Worm (Caenorhabditis elegans): ENCODE measurements around the gene R07B1.7.

The R07B1.7 gene

DNA sequence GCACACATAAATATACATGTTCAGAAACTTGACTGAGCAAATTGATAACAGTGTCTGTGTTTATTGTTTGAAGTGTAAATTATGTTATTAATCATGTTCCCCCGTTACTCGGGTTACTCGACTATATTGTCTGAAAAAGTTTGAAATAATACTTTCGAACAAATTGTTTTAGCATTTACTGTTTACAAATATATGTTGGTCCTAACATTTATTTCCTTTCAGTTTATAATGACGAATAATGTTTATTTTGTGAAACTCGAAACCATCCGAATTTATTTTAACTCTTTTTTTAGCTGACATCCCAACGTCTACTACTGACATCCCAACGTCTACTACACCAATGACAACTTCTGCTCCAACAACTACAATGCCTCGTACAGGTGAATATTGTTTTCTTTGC, at the start of gene R07B1.7:
R07B1.7 (plus strand) TSS at position 301 of the 400 bp plus-strand sequence.
- TF ChIP-seq ceh-43 (GFP tag; optimal IDR thresholded peaks at IDR 0.05): no peak
- no peak for TF ChIP-seq ces-1 (GFP tag; optimal IDR thresholded peaks at IDR 0.05)
- no peak for TF ChIP-seq unc-62 (GFP tag; optimal IDR thresholded peaks at IDR 0.05)
- no peak for TF ChIP-seq lin-32 (GFP tag; optimal IDR thresholded peaks at IDR 0.05)
- no peak for TF ChIP-seq cnd-1 (tag; optimal IDR thresholded peaks at IDR 0.05)
- TF ChIP-seq flh-1 (GFP tag; optimal IDR thresholded peaks at IDR 0.05): no peak
- no peak for TF ChIP-seq snpc-4 (tag; optimal IDR thresholded peaks at IDR 0.05)
- no peak for TF ChIP-seq mab-5 (tag; optimal IDR thresholded peaks at IDR 0.05)
- TF ChIP-seq lin-13 (tag; optimal IDR thresholded peaks at IDR 0.05): no peak
- no peak for TF ChIP-seq nhr-76 (tag; optimal IDR thresholded peaks at IDR 0.05)
- no peak for TF ChIP-seq ztf-11 (tag; optimal IDR thresholded peaks at IDR 0.05)
- TF ChIP-seq ham-2 (GFP tag; optimal IDR thresholded peaks at IDR 0.05): no peak
- TF ChIP-seq nhr-2 (tag; optimal IDR thresholded peaks at IDR 0.05): no peak
- no peak for TF ChIP-seq unc-120 (tag; optimal IDR thresholded peaks at IDR 0.05; ENCODE audit: poor library complexity, severe bottlenecking)
- no peak for TF ChIP-seq hlh-1 (tag; optimal IDR thresholded peaks at IDR 0.05)
- no peak for TF ChIP-seq M03D4.4 (tag; optimal IDR thresholded peaks at IDR 0.05)
- no peak for TF ChIP-seq ceh-83 (GFP tag; optimal IDR thresholded peaks at IDR 0.05)
- no peak for TF ChIP-seq nhr-28 (tag; optimal IDR thresholded peaks at IDR 0.05)

DNA sequence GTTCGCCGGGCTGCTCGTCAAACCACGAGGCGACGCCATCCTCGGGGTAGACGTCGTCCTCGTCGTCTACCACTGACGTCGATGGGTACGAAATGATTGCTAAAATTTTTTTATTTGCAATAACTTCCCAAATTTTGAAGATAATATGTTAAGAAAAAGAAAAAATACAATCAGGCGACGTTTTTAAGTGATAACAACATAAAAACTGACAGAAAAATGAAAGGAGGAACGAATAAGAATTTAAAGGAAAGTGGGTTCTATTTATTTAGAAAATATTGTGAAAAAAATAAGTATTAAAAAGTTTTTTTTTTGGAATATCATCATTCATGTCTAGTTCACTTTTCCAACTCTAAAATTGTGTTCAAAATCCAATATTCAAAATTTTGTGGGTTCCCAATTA, 46.7 kb upstream of the R07B1.7 start, which contains the start of gene dpy-22:
dpy-22 (minus strand) TSS at position 101 of the 400 bp plus-strand sequence.
- TF ChIP-seq lsy-2 (tag; optimal IDR thresholded peaks at IDR 0.05) (no peak), pha-4 (tag; optimal IDR thresholded peaks at IDR 0.05) (no peak), zip-8 (tag; optimal IDR thresholded peaks at IDR 0.05) (no peak), cnd-1 (tag; optimal IDR thresholded peaks at IDR 0.05) (no peak), mep-1 (tag; optimal IDR thresholded peaks at IDR 0.05) (no peak), elt-3 (tag; optimal IDR thresholded peaks at IDR 0.05) (no peak), sptf-1 (tag; optimal IDR thresholded peaks at IDR 0.05) (no peak), sem-2 (GFP tag; optimal IDR thresholded peaks at IDR 0.05) (no peak), mab-5 (tag; optimal IDR thresholded peaks at IDR 0.05) (no peak), ztf-11 (tag; optimal IDR thresholded peaks at IDR 0.05) (no peak), nhr-237 (tag; optimal IDR thresholded peaks at IDR 0.05) (no peak), M03D4.4 (tag; optimal IDR thresholded peaks at IDR 0.05) (no peak), lin-32 (GFP tag; optimal IDR thresholded peaks at IDR 0.05) (no peak), ceh-43 (GFP tag; optimal IDR thresholded peaks at IDR 0.05) (no peak), mls-2 (tag; optimal IDR thresholded peaks at IDR 0.05) (no peak), nhr-28 (tag; optimal IDR thresholded peaks at IDR 0.05) (no peak), nhr-2 (tag; optimal IDR thresholded peaks at IDR 0.05) (no peak)

ce11 chrX:9822606-9823264, 46.2 kb upstream of the R07B1.7 start:
- peak; percentile 45 for TF ChIP-seq sptf-1 (tag; optimal IDR thresholded peaks at IDR 0.05)
- TF ChIP-seq nhr-2 (tag; optimal IDR thresholded peaks at IDR 0.05): peak; percentile 6
- no peak for TF ChIP-seq ces-1 (GFP tag; optimal IDR thresholded peaks at IDR 0.05)
- TF ChIP-seq hlh-1 (tag; optimal IDR thresholded peaks at IDR 0.05): peak; percentile 25
- TF ChIP-seq unc-120 (tag; optimal IDR thresholded peaks at IDR 0.05; ENCODE audit: poor library complexity, severe bottlenecking): peak; percentile 63
- TF ChIP-seq ham-2 (GFP tag; optimal IDR thresholded peaks at IDR 0.05): peak; percentile 62
- TF ChIP-seq lin-13 (tag; optimal IDR thresholded peaks at IDR 0.05): peak; percentile 30
- TF ChIP-seq nhr-12 (tag; optimal IDR thresholded peaks at IDR 0.05): no peak
- TF ChIP-seq unc-62 (GFP tag; optimal IDR thresholded peaks at IDR 0.05): no peak
- peak; percentile 51 for TF ChIP-seq mls-2 (tag; optimal IDR thresholded peaks at IDR 0.05)
- no peak for TF ChIP-seq unc-39 (tag; optimal IDR thresholded peaks at IDR 0.05)
- no peak for TF ChIP-seq ceh-43 (GFP tag; optimal IDR thresholded peaks at IDR 0.05)
- no peak for TF ChIP-seq flh-1 (GFP tag; optimal IDR thresholded peaks at IDR 0.05)
- TF ChIP-seq pha-4 (tag; optimal IDR thresholded peaks at IDR 0.05): peak; percentile 73

DNA sequence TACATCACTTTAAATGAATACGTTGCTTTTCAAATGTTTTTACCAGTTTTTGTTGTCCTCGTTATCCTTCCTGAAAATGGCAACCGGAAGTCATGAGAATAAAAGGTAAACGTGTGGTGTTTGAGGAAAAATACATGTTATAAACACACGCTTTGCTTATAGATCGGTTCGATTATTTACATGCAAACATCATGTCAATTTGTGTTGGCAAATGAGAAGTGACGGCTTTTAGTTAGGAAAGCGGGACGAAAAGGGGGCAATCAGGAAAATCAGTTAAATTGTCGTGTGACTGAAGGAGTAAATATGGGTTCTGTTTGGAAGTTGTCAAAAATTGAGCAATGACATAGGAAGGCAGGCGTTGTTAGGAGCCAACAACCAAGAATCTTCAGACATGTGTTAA, 37.7 kb upstream of the R07B1.7 start, which contains the start of gene rrc-1:
rrc-1 (minus strand) TSS at position 74 of the 400 bp plus-strand sequence.
- TF ChIP-seq nhr-2 (tag; optimal IDR thresholded peaks at IDR 0.05): no peak
- no peak for TF ChIP-seq tbx-8 (GFP tag; optimal IDR thresholded peaks at IDR 0.05)
- no peak for TF ChIP-seq blmp-1 (tag; optimal IDR thresholded peaks at IDR 0.05)
- TF ChIP-seq nhr-76 (tag; optimal IDR thresholded peaks at IDR 0.05): no peak
- TF ChIP-seq sem-2 (GFP tag; optimal IDR thresholded peaks at IDR 0.05): no peak
- TF ChIP-seq elt-1 (tag; optimal IDR thresholded peaks at IDR 0.05; ENCODE audit: borderline replicate concordance, insufficient read depth): no peak
- TF ChIP-seq drap-1 (GFP tag; optimal IDR thresholded peaks at IDR 0.05): no peak
- no peak for TF ChIP-seq zip-8 (tag; optimal IDR thresholded peaks at IDR 0.05)
- no peak for TF ChIP-seq snpc-4 (tag; optimal IDR thresholded peaks at IDR 0.05)
- no peak for TF ChIP-seq mab-5 (tag; optimal IDR thresholded peaks at IDR 0.05)
- no peak for TF ChIP-seq hlh-1 (tag; optimal IDR thresholded peaks at IDR 0.05)
- TF ChIP-seq unc-62 (GFP tag; optimal IDR thresholded peaks at IDR 0.05): no peak
- TF ChIP-seq ham-2 (GFP tag; optimal IDR thresholded peaks at IDR 0.05): no peak
- TF ChIP-seq bed-3 (GFP tag; optimal IDR thresholded peaks at IDR 0.05): no peak
- TF ChIP-seq ceh-39 (tag; optimal IDR thresholded peaks at IDR 0.05): no peak
- no peak for TF ChIP-seq mls-2 (tag; optimal IDR thresholded peaks at IDR 0.05)
- TF ChIP-seq lin-13 (tag; optimal IDR thresholded peaks at IDR 0.05): no peak
- TF ChIP-seq mep-1 (tag; optimal IDR thresholded peaks at IDR 0.05): no peak

Data from whole organism, mixed stage, embryonic.